Fruit fly (Drosophila melanogaster): ENCODE data around the gene CG4880.

CG4880 gene

dm6 chrX:16886551-16886950 is at the start of gene CG4880, which contains the start of gene DENR:
CG4880 (plus strand) TSS chrX:16886818.
DENR (minus strand) TSS chrX:16886560.
- TF ChIP-seq rgr (GFP tag; optimal IDR thresholded peaks at IDR 0.05) (no peak), Hnf4 (GFP tag; optimal IDR thresholded peaks at IDR 0.05) (no peak), CG9705 (GFP tag; optimal IDR thresholded peaks at IDR 0.05) (no peak), pan (optimal IDR thresholded peaks at IDR 0.05) (no peak), Mio (GFP tag; optimal IDR thresholded peaks at IDR 0.05) (no peak), h (GFP tag; optimal IDR thresholded peaks at IDR 0.05) (no peak), fru (GFP tag; optimal IDR thresholded peaks at IDR 0.05) (no peak), sv (GFP tag; optimal IDR thresholded peaks at IDR 0.05) (no peak)

- TF ChIP-seq Rel (GFP tag; optimal IDR thresholded peaks at IDR 0.05) (no peak), Rel (tag; optimal IDR thresholded peaks at IDR 0.05) (peak; percentile 91), CG9705 (GFP tag; optimal IDR thresholded peaks at IDR 0.05) (no peak), fru (GFP tag; optimal IDR thresholded peaks at IDR 0.05) (no peak), tai (GFP tag; optimal IDR thresholded peaks at IDR 0.05) (no peak)
Observed at dm6 chrX:16837588-16838178, 48.9 kb upstream of the CG4880 start.

- TF ChIP-seq sage (GFP tag; optimal IDR thresholded peaks at IDR 0.05) (no peak), Dfd (GFP tag; optimal IDR thresholded peaks at IDR 0.05) (no peak), woc (GFP tag; optimal IDR thresholded peaks at IDR 0.05) (no peak), Jra (GFP tag; optimal IDR thresholded peaks at IDR 0.05) (no peak), usp (GFP tag; optimal IDR thresholded peaks at IDR 0.05) (no peak), Rel (GFP tag; optimal IDR thresholded peaks at IDR 0.05) (no peak), Rel (tag; optimal IDR thresholded peaks at IDR 0.05) (no peak), CG9705 (GFP tag; optimal IDR thresholded peaks at IDR 0.05) (no peak), Vsx2 (GFP tag; optimal IDR thresholded peaks at IDR 0.05; ENCODE audit: partially characterized antibody) (no peak), dl (GFP tag; optimal IDR thresholded peaks at IDR 0.05; ENCODE audit: insufficient read depth in 1 of 2, partially characterized antibody in 2 of 2) (no peak), Myc (optimal IDR thresholded peaks at IDR 0.05) (no peak), jim (GFP tag; optimal IDR thresholded peaks at IDR 0.05) (no peak), ey (GFP tag; optimal IDR thresholded peaks at IDR 0.05) (no peak), brk (GFP tag; optimal IDR thresholded peaks at IDR 0.05) (no peak)
Observed at dm6 chrX:16839033-16839432, 47.6 kb upstream of the CG4880 start.

dm6 chrX:16839905-16840304 is 46.7 kb upstream of the CG4880 start:
- peak; percentile 82 for TF ChIP-seq Vsx2 (GFP tag; optimal IDR thresholded peaks at IDR 0.05; ENCODE audit: partially characterized antibody)
- TF ChIP-seq dl (GFP tag; optimal IDR thresholded peaks at IDR 0.05; ENCODE audit: insufficient read depth in 1 of 2, partially characterized antibody in 2 of 2) = peak; percentile 58 to 83
- no peak for TF ChIP-seq CrebA (GFP tag; optimal IDR thresholded peaks at IDR 0.05; ENCODE audit: borderline replicate concordance)
- TF ChIP-seq Dif (GFP tag; optimal IDR thresholded peaks at IDR 0.05; ENCODE audit: partially characterized antibody) = peak; percentile 98
- TF ChIP-seq jim (GFP tag; optimal IDR thresholded peaks at IDR 0.05) = no peak

dm6 chrX:16844295-16844694 is 42.3 kb upstream of the CG4880 start, which contains the start of gene RSG7:
RSG7 (minus strand) TSS chrX:16844433.
- TF ChIP-seq brk (GFP tag; optimal IDR thresholded peaks at IDR 0.05) = no peak
- no peak for TF ChIP-seq Dfd (GFP tag; optimal IDR thresholded peaks at IDR 0.05)
- no peak for TF ChIP-seq foxo (GFP tag; optimal IDR thresholded peaks at IDR 0.05)
- no peak for TF ChIP-seq jim (GFP tag; optimal IDR thresholded peaks at IDR 0.05)

dm6 chrX:16846575-16846974 is 40.0 kb upstream of the CG4880 start:
- TF ChIP-seq Rel (GFP tag; optimal IDR thresholded peaks at IDR 0.05) = no peak
- TF ChIP-seq Rel (tag; optimal IDR thresholded peaks at IDR 0.05) = no peak
- TF ChIP-seq sage (GFP tag; optimal IDR thresholded peaks at IDR 0.05) = no peak
- no peak for TF ChIP-seq Vsx2 (GFP tag; optimal IDR thresholded peaks at IDR 0.05; ENCODE audit: partially characterized antibody)
- no peak for TF ChIP-seq dmrt93B (GFP tag; optimal IDR thresholded peaks at IDR 0.05)
- TF ChIP-seq ey (GFP tag; optimal IDR thresholded peaks at IDR 0.05) = no peak
- no peak for TF ChIP-seq psq (GFP tag; optimal IDR thresholded peaks at IDR 0.05)
- TF ChIP-seq CG9705 (GFP tag; optimal IDR thresholded peaks at IDR 0.05) = no peak
- no peak for TF ChIP-seq tai (GFP tag; optimal IDR thresholded peaks at IDR 0.05)
- TF ChIP-seq usp (GFP tag; optimal IDR thresholded peaks at IDR 0.05) = no peak
- TF ChIP-seq brk (GFP tag; optimal IDR thresholded peaks at IDR 0.05) = no peak
- no peak for TF ChIP-seq br (GFP tag; optimal IDR thresholded peaks at IDR 0.05)
- TF ChIP-seq Hr78 (GFP tag; optimal IDR thresholded peaks at IDR 0.05) = no peak
- TF ChIP-seq dl (GFP tag; optimal IDR thresholded peaks at IDR 0.05; ENCODE audit: insufficient read depth in 1 of 2, partially characterized antibody in 2 of 2) = no peak
- no peak for TF ChIP-seq Dfd (GFP tag; optimal IDR thresholded peaks at IDR 0.05)
- TF ChIP-seq OdsH (GFP tag; optimal IDR thresholded peaks at IDR 0.05) = no peak
- TF ChIP-seq CrebA (GFP tag; optimal IDR thresholded peaks at IDR 0.05; ENCODE audit: borderline replicate concordance) = no peak
- no peak for TF ChIP-seq Dif (GFP tag; optimal IDR thresholded peaks at IDR 0.05; ENCODE audit: partially characterized antibody)
- no peak for TF ChIP-seq N (GFP tag; optimal IDR thresholded peaks at IDR 0.05)
- no peak for TF ChIP-seq Hr83 (GFP tag; optimal IDR thresholded peaks at IDR 0.05; ENCODE audit: poor library complexity, severe bottlenecking)

Measured in whole organism, wandering third instar larva.